Fruit fly (Drosophila melanogaster): ENCODE measurements around the gene CG17350.

CG17350 gene

DNA sequence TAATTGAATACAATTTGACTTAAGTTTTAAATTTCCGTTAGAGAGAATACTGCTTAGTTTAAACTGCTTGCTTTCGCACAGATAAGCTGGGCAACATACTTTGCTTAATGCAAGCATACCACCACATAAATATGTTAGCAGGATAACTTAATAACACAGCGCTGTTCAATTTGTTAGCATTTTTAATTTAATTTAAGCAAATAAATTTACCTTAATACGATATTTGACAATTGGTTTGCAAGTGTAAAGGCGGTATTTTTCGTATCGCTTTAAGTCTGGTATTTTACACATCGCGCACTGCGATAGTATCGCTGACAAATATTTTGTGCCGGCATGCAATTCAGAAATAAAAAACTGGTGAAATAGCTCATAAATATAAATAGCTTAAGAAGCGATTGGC lies 49.6 kb downstream of the CG17350 start, which contains the start of gene RtcB (continued):
- no peak for TF ChIP-seq ham (GFP tag; IDR thresholded peaks at IDR 0.05)
- TF ChIP-seq CG11085 (GFP tag; IDR thresholded peaks at IDR 0.05) = no peak
- TF ChIP-seq CG15601 (tag; optimal IDR thresholded peaks at IDR 0.05) = no peak
- TF ChIP-seq CG7556 (GFP tag; optimal IDR thresholded peaks at IDR 0.05) = no peak
- no peak for TF ChIP-seq CG8359 (GFP tag; optimal IDR thresholded peaks at IDR 0.05; ENCODE audit: borderline replicate concordance)
- TF ChIP-seq cad (GFP tag; optimal IDR thresholded peaks at IDR 0.05) = no peak
- no peak for TF ChIP-seq Dad (GFP tag; optimal IDR thresholded peaks at IDR 0.05)
- no peak for TF ChIP-seq CG17385 (GFP tag; optimal IDR thresholded peaks at IDR 0.05)
- no peak for TF ChIP-seq CG7745 (tag; optimal IDR thresholded peaks at IDR 0.05)
- TF ChIP-seq cato (GFP tag; optimal IDR thresholded peaks at IDR 0.05; ENCODE audit: borderline replicate concordance) = no peak
- TF ChIP-seq sens (GFP tag) = peak; percentile 38
- no peak for TF ChIP-seq Neu2 (GFP tag; optimal IDR thresholded peaks at IDR 0.05; ENCODE audit: borderline replicate concordance)
- TF ChIP-seq ATbp (GFP tag; optimal IDR thresholded peaks at IDR 0.05) = no peak
- no peak for TF ChIP-seq danr (GFP tag; IDR thresholded peaks at IDR 0.05)
- peak; percentile 17 for TF ChIP-seq Hsf (GFP tag; optimal IDR thresholded peaks at IDR 0.05)
- no peak for TF ChIP-seq HHEX (GFP tag; optimal IDR thresholded peaks at IDR 0.05)
- no peak for TF ChIP-seq tup (GFP tag; optimal IDR thresholded peaks at IDR 0.05)
- no peak for TF ChIP-seq Meics (GFP tag; optimal IDR thresholded peaks at IDR 0.05)
- peak; percentile 94 for TF ChIP-seq hbn (GFP tag; IDR thresholded peaks at IDR 0.05; ENCODE audit: partially characterized antibody)
- 0 out of 3 replicates have a peak, but pooled peaks have one; percentile 33 for TF ChIP-seq Dbx (GFP tag; IDR thresholded peaks at IDR 0.05)
- TF ChIP-seq HLH54F (GFP tag; optimal IDR thresholded peaks at IDR 0.05) = no peak
- no peak for TF ChIP-seq exex (tag; optimal IDR thresholded peaks at IDR 0.05)
- TF ChIP-seq CG4360 (GFP tag; IDR thresholded peaks at IDR 0.05) = no peak
- TF ChIP-seq usp (GFP tag; optimal IDR thresholded peaks at IDR 0.05) = no peak
- TF ChIP-seq Optix (GFP tag; IDR thresholded peaks at IDR 0.05) = no peak
- peak; percentile 17; the same call in 1 of the 3 replicates for TF ChIP-seq CG34422 (GFP tag; IDR thresholded peaks at IDR 0.05)
- no peak for TF ChIP-seq ftz-f1 (GFP tag; optimal IDR thresholded peaks at IDR 0.05)
- no peak for TF ChIP-seq CG11093 (GFP tag; IDR thresholded peaks at IDR 0.05)
- no peak for TF ChIP-seq Ssrp (tag; optimal IDR thresholded peaks at IDR 0.05)
- TF ChIP-seq HmgD (GFP tag; optimal IDR thresholded peaks at IDR 0.05) = peak; percentile 51
- TF ChIP-seq dmrt99B (tag; optimal IDR thresholded peaks at IDR 0.05) = no peak
- TF ChIP-seq stwl (tag; optimal IDR thresholded peaks at IDR 0.05) = peak; percentile 49
- TF ChIP-seq Nf-YA (GFP tag; IDR thresholded peaks at IDR 0.05) = no peak
- no peak for TF ChIP-seq HLH3B (GFP tag; IDR thresholded peaks at IDR 0.05)
- TF ChIP-seq CG15479 (GFP tag; optimal IDR thresholded peaks at IDR 0.05) = no peak
- no peak for TF ChIP-seq CG7987 (GFP tag; optimal IDR thresholded peaks at IDR 0.05)
- no peak for TF ChIP-seq CG32772 (GFP tag; IDR thresholded peaks at IDR 0.05)
- TF ChIP-seq CG10209 (GFP tag; optimal IDR thresholded peaks at IDR 0.05) = no peak
- TF ChIP-seq btn (GFP tag; optimal IDR thresholded peaks at IDR 0.05) = no peak
- no peak for TF ChIP-seq CG14965 (GFP tag; optimal IDR thresholded peaks at IDR 0.05; ENCODE audit: borderline replicate concordance)
- peak; percentile 94 for TF ChIP-seq CG6791 (GFP tag; IDR thresholded peaks at IDR 0.05; ENCODE audit: partially characterized antibody)
- no peak for TF ChIP-seq GATAe (GFP tag; conservative IDR thresholded peaks at IDR 0.05)
- no peak for TF ChIP-seq CG1832 (GFP tag; optimal IDR thresholded peaks at IDR 0.05)
- TF ChIP-seq Ravus (GFP tag; IDR thresholded peaks at IDR 0.05) = no peak
- TF ChIP-seq Mad (GFP tag; optimal IDR thresholded peaks at IDR 0.05) = no peak
- TF ChIP-seq CG9797 (GFP tag; optimal IDR thresholded peaks at IDR 0.05) = peak; percentile 59
- TF ChIP-seq chn (GFP tag; optimal IDR thresholded peaks at IDR 0.05) = no peak
- TF ChIP-seq crc (GFP tag; optimal IDR thresholded peaks at IDR 0.05) = no peak
- no peak for TF ChIP-seq Sox100B (GFP tag; optimal IDR thresholded peaks at IDR 0.05)
- no peak for TF ChIP-seq gsb (GFP tag; IDR thresholded peaks at IDR 0.05)
- no peak for TF ChIP-seq oc (tag; optimal IDR thresholded peaks at IDR 0.05)
- TF ChIP-seq Pdp1 (GFP tag; optimal IDR thresholded peaks at IDR 0.05) = no peak
